Fruit fly (Drosophila melanogaster): ENCODE measurements around the gene Cyt-c1L.

- TF ChIP-seq CTCF (optimal IDR thresholded peaks at IDR 0.05) (peak in 1 of 2 experiments; percentile 6), CG8478 (optimal IDR thresholded peaks at IDR 0.05) (no peak)
Observed at dm6 chr3R:29222891-29223842, 19.2 kb upstream of the Cyt-c1L start, which contains the start of the genes Cisd2 and Brd8.
